Fruit fly (Drosophila melanogaster) whole organism, embryonic: ENCODE measurements around the gene ninaC.
A peak's percentile ranks its signal among the peaks of the same experiment; 100 is the strongest.

Experiments
- Ada2b ChIP-seq: fragments of 200-800 bp; sonication (Bioruptor generic); IDR thresholded peaks from 2 replicates; pipeline ENCODE4 v1.3.6; 2022; ENCODE audit warnings: missing biosample characterization, missing genetic modification characterization
- Atf3 ChIP-seq: fragments of 200-800 bp; sonication (Bioruptor generic); optimal IDR thresholded peaks from 3 replicates; lab custom pipeline; 2016; ENCODE audit warnings: missing biosample characterization, missing genetic modification characterization
- Awh ChIP-seq: fragments of 200-800 bp; sonication (Bioruptor generic); IDR thresholded peaks from 2 replicates; pipeline ENCODE4, ENCODE4 v1.3.6; 2022; ENCODE audit warnings: missing biosample characterization, missing genetic modification characterization
- CG11093 ChIP-seq: fragments of 200-800 bp; sonication (Bioruptor generic); IDR thresholded peaks from 3 replicates; pipeline ENCODE4 v1.3.6; 2022; ENCODE audit warnings: missing biosample characterization, missing genetic modification characterization
- CG11504 ChIP-seq: fragments of 200-800 bp; sonication (Bioruptor generic); optimal IDR thresholded peaks from 3 replicates; lab custom pipeline; 2019; ENCODE audit warnings: missing biosample characterization, mild to moderate bottlenecking, missing genetic modification characterization, moderate library complexity
- CG11695 ChIP-seq: fragments of 200-800 bp; sonication (Bioruptor generic); IDR thresholded peaks from 3 replicates; pipeline ENCODE4 v1.3.6; 2022; ENCODE audit warnings: missing biosample characterization, missing genetic modification characterization
- CG12391 ChIP-seq: fragments of 200-800 bp; sonication (Bioruptor generic); optimal IDR thresholded peaks from 3 replicates; lab custom pipeline; 2018; ENCODE audit warnings: missing biosample characterization, mild to moderate bottlenecking, missing genetic modification characterization, moderate library complexity
- CG13287 ChIP-seq: fragments of 200-800 bp; sonication (Bioruptor generic); IDR thresholded peaks from 2 replicates; pipeline ENCODE4 v1.3.6; 2022; ENCODE audit warnings: missing biosample characterization, missing genetic modification characterization; ENCODE audit not compliant: partially characterized antibody
- CG15269 ChIP-seq: fragments of 200-800 bp; sonication (Bioruptor generic); optimal IDR thresholded peaks from 2 replicates; lab custom pipeline; 2018; ENCODE audit warnings: missing biosample characterization, mild to moderate bottlenecking, missing genetic modification characterization, moderate library complexity
- CG1529 ChIP-seq: fragments of 200-800 bp; sonication (Bioruptor generic); optimal IDR thresholded peaks from 3 replicates; lab custom pipeline; 2018; ENCODE audit warnings: missing biosample characterization, missing genetic modification characterization
- CG15514 ChIP-seq: fragments of 200-800 bp; sonication (Bioruptor generic); optimal IDR thresholded peaks from 3 replicates; lab custom pipeline; 2017; ENCODE audit warnings: missing biosample characterization, missing genetic modification characterization, mild to moderate bottlenecking, moderate library complexity, missing genetic modification reagents
- CG18599 ChIP-seq: fragments of 200-800 bp; sonication (Bioruptor generic); optimal IDR thresholded peaks from 3 replicates; lab custom pipeline; 2017; ENCODE audit warnings: missing biosample characterization, missing genetic modification characterization, mild to moderate bottlenecking, moderate library complexity, missing genetic modification reagents
- CG2712 ChIP-seq: fragments of 200-800 bp; optimal IDR thresholded peaks from 3 replicates; lab custom pipeline; 2019; ENCODE audit warnings: missing biosample characterization, mild to moderate bottlenecking, missing genetic modification characterization, moderate library complexity
- CG3281 ChIP-seq: fragments of 200-800 bp; sonication (Bioruptor generic); optimal IDR thresholded peaks from 3 replicates; lab custom pipeline; 2017; ENCODE audit warnings: missing biosample characterization, mild to moderate bottlenecking, missing genetic modification characterization
- CG33557 ChIP-seq: fragments of 200-800 bp; sonication (Bioruptor generic); optimal IDR thresholded peaks from 2 replicates; lab custom pipeline; 2019; ENCODE audit warnings: missing biosample characterization, mild to moderate bottlenecking, missing genetic modification characterization, moderate library complexity
- CG3726 ChIP-seq: fragments of 200-800 bp; sonication (Bioruptor generic); IDR thresholded peaks from 3 replicates; pipeline ENCODE4, ENCODE4 v1.3.6; 2022; ENCODE audit warnings: missing biosample characterization, missing genetic modification characterization
- CG6683 ChIP-seq: fragments of 200-800 bp; sonication (Bioruptor generic); optimal IDR thresholded peaks from 2 replicates; lab custom pipeline; 2017; ENCODE audit warnings: missing biosample characterization, mild to moderate bottlenecking, missing genetic modification characterization, missing genetic modification reagents
- CG6689 ChIP-seq: fragments of 200-800 bp; sonication (Bioruptor generic); IDR thresholded peaks from 2 replicates; pipeline ENCODE4 v1.3.6; 2022; ENCODE audit warnings: missing biosample characterization, missing genetic modification characterization
- CG6813 ChIP-seq: fragments of 200-800 bp; sonication (Bioruptor generic); optimal IDR thresholded peaks from 2 replicates; lab custom pipeline; 2017; ENCODE audit warnings: missing biosample characterization, missing genetic modification characterization, mild to moderate bottlenecking, moderate library complexity, missing genetic modification reagents
- CG6854 ChIP-seq: fragments of 200-800 bp; sonication (Bioruptor generic); optimal IDR thresholded peaks from 3 replicates; lab custom pipeline; 2017; ENCODE audit warnings: missing biosample characterization, mild to moderate bottlenecking, missing genetic modification characterization
- CG7357 ChIP-seq: fragments of 200-800 bp; sonication (Bioruptor generic); IDR thresholded peaks from 3 replicates; pipeline ENCODE4 v1.3.6; 2022; ENCODE audit warnings: missing biosample characterization, missing genetic modification characterization
- CG8281 ChIP-seq: fragments of 200-800 bp; sonication (Bioruptor generic); optimal IDR thresholded peaks from 2 replicates; lab custom pipeline; 2018; ENCODE audit warnings: missing biosample characterization, mild to moderate bottlenecking, missing genetic modification characterization, moderate library complexity
- CG9437 ChIP-seq: fragments of 200-800 bp; sonication (Bioruptor generic); optimal IDR thresholded peaks from 2 replicates; lab custom pipeline; 2018; ENCODE audit warnings: missing biosample characterization, mild to moderate bottlenecking, missing genetic modification characterization
- CG9932 ChIP-seq: fragments of 200-800 bp; sonication (Bioruptor generic); IDR thresholded peaks from 2 replicates; pipeline ENCODE4 v1.3.6; 2022; ENCODE audit warnings: missing biosample characterization, missing genetic modification characterization
- Camta ChIP-seq: fragments of 200-800 bp; sonication (Bioruptor generic); optimal IDR thresholded peaks from 2 replicates; lab custom pipeline; 2016; ENCODE audit warnings: missing biosample characterization, missing genetic modification characterization
- Dfd ChIP-seq, 2 experiments: fragments of >200 bp; optimal IDR thresholded peaks; 2 replicates each; lab custom pipeline; 2017; ENCODE audit warnings: missing biosample characterization in 2 of 2, missing genetic modification characterization in 2 of 2
- Dip3 ChIP-seq: fragments of 200-800 bp; sonication (Bioruptor generic); optimal IDR thresholded peaks from 3 replicates; lab custom pipeline; 2016; ENCODE audit warnings: missing biosample characterization, missing genetic modification characterization
- Eip74EF ChIP-seq, 2 experiments: fragments of 200-800 bp in 1 of 2; fragments of >200 bp in 1 of 2; sonication (Bioruptor generic) in 1 of 2; optimal IDR thresholded peaks; 2 replicates each; lab custom pipeline; 2017 to 2019; ENCODE audit warnings: missing biosample characterization in 2 of 2, missing genetic modification characterization in 2 of 2, mild to moderate bottlenecking in 1 of 2, moderate library complexity in 1 of 2
- Gug ChIP-seq: fragments of 200-800 bp; sonication (Bioruptor generic); IDR thresholded peaks from 4 replicates; pipeline ENCODE4 v1.3.6; 2022; ENCODE audit warnings: missing biosample characterization, missing genetic modification characterization
- HmgZ ChIP-seq: fragments of 200-800 bp; sonication (Bioruptor generic); optimal IDR thresholded peaks from 2 replicates; lab custom pipeline; 2018; ENCODE audit warnings: missing biosample characterization, mild to moderate bottlenecking, missing genetic modification characterization
- Hsf ChIP-seq: fragments of 200-800 bp; sonication (Bioruptor generic); optimal IDR thresholded peaks from 3 replicates; lab custom pipeline; 2016; ENCODE audit warnings: missing biosample characterization, missing genetic modification characterization
- MBD-R2 ChIP-seq: fragments of 200-800 bp; sonication (Bioruptor generic); IDR thresholded peaks from 2 replicates; pipeline ENCODE4 v1.3.6; 2022; ENCODE audit warnings: missing biosample characterization, missing genetic modification characterization
- MTF-1 ChIP-seq: fragments of 200-800 bp; sonication (Bioruptor generic); optimal IDR thresholded peaks from 2 replicates; lab custom pipeline; 2018; ENCODE audit warnings: missing biosample characterization, mild to moderate bottlenecking, missing genetic modification characterization, borderline replicate concordance
- Nf-YA ChIP-seq: fragments of 200-800 bp; sonication (Bioruptor generic); IDR thresholded peaks from 2 replicates; pipeline ENCODE4 v1.3.6; 2022; ENCODE audit warnings: missing biosample characterization, missing genetic modification characterization
- Rx ChIP-seq: fragments of 200-800 bp; sonication (Bioruptor generic); IDR thresholded peaks from 2 replicates; pipeline ENCODE4 v1.3.6; 2022; ENCODE audit warnings: missing biosample characterization, missing genetic modification characterization
- amos ChIP-seq: fragments of 200-800 bp; sonication (Bioruptor generic); IDR thresholded peaks from 2 replicates; pipeline ENCODE4 v1.3.6; 2022; ENCODE audit warnings: missing biosample characterization, missing genetic modification characterization; ENCODE audit not compliant: partially characterized antibody
- chm ChIP-seq: fragments of 200-800 bp; sonication (Bioruptor generic); IDR thresholded peaks from 2 replicates; pipeline ENCODE4 v1.3.6; 2022; ENCODE audit warnings: missing biosample characterization, missing genetic modification characterization
- gcm2 ChIP-seq: fragments of 200-800 bp; sonication (Bioruptor generic); optimal IDR thresholded peaks from 2 replicates; lab custom pipeline; 2016; ENCODE audit warnings: missing biosample characterization, missing genetic modification characterization
- grau ChIP-seq: fragments of 200-800 bp; optimal IDR thresholded peaks from 3 replicates; lab custom pipeline; 2019; ENCODE audit warnings: missing biosample characterization, mild to moderate bottlenecking, missing genetic modification characterization, moderate library complexity
- knrl ChIP-seq: fragments of 200-800 bp; sonication (Bioruptor generic); IDR thresholded peaks from 3 replicates; pipeline ENCODE4 v1.3.6; 2022; ENCODE audit warnings: missing biosample characterization, missing genetic modification characterization; ENCODE audit not compliant: partially characterized antibody
- nerfin-1 ChIP-seq: fragments of 200-800 bp; sonication (Bioruptor generic); optimal IDR thresholded peaks from 3 replicates; lab custom pipeline; 2019; ENCODE audit warnings: missing biosample characterization, mild to moderate bottlenecking, missing genetic modification characterization, moderate library complexity
- phol ChIP-seq: fragments of 200-800 bp; sonication (Bioruptor generic); optimal IDR thresholded peaks from 3 replicates; lab custom pipeline; 2018; ENCODE audit warnings: missing biosample characterization, mild to moderate bottlenecking, missing genetic modification characterization, moderate library complexity
- pros ChIP-seq: fragments of 200-800 bp; sonication (Bioruptor generic); optimal IDR thresholded peaks from 3 replicates; lab custom pipeline; 2019; ENCODE audit warnings: missing biosample characterization, mild to moderate bottlenecking, missing genetic modification characterization, moderate library complexity
- psq ChIP-seq: fragments of 200-800 bp; sonication (Bioruptor generic); optimal IDR thresholded peaks from 2 replicates; lab custom pipeline; 2017; ENCODE audit warnings: missing biosample characterization, missing genetic modification characterization
- rib ChIP-seq: fragments of 200-800 bp; sonication (Bioruptor generic); IDR thresholded peaks from 2 replicates; pipeline ENCODE4 v1.3.6; 2022; ENCODE audit warnings: missing biosample characterization, missing genetic modification characterization
- ro ChIP-seq: fragments of 200-800 bp; sonication (Bioruptor generic); IDR thresholded peaks from 2 replicates; pipeline ENCODE4 v1.3.6; 2022; ENCODE audit warnings: missing biosample characterization, missing genetic modification characterization
- shn ChIP-seq: fragments of 200-800 bp; sonication (Bioruptor generic); optimal IDR thresholded peaks from 3 replicates; lab custom pipeline; 2016; ENCODE audit warnings: missing biosample characterization, missing genetic modification characterization
- slp2 ChIP-seq: fragments of 200-800 bp; sonication (Bioruptor generic); optimal IDR thresholded peaks from 2 replicates; lab custom pipeline; 2016; ENCODE audit warnings: missing biosample characterization, missing genetic modification characterization
- stc ChIP-seq: fragments of 200-800 bp; sonication (Bioruptor generic); IDR thresholded peaks from 2 replicates; pipeline ENCODE4 v1.3.6; 2022; ENCODE audit warnings: missing biosample characterization, missing genetic modification characterization
- tio ChIP-seq: fragments of 200-800 bp; sonication (Bioruptor generic); optimal IDR thresholded peaks from 2 replicates; lab custom pipeline; 2017; ENCODE audit warnings: missing biosample characterization, missing genetic modification characterization, inconsistent platforms

Gene ninaC

dm6 chr2L:7396962-7397361 is 19.5 kb downstream of the ninaC start (continued):
- TF ChIP-seq CG6813 (GFP tag; lab: Kevin White, UChicago) (peak; percentile 39), CG6683 (peak; percentile 33), Dip3 (peak; percentile 19), CG11695 (GFP tag; lab: Robert Waterston, UW) (peak; percentile 81), CG13287 (GFP tag; lab: Robert Waterston, UW) (no peak), rib (GFP tag; lab: Robert Waterston, UW) (0 out of 2 replicates have a peak, but pooled peaks have one; percentile 30), gcm2 (no peak), Camta (GFP tag; lab: Kevin White, UChicago) (peak; percentile 55), HmgZ (peak; percentile 47), stc (GFP tag; lab: Robert Waterston, UW) (peak; percentile 67), CG7357 (peak; percentile 65; the same call in 2 of the 3 replicates), CG15514 (GFP tag; lab: Kevin White, UChicago) (peak; percentile 46), tio (GFP tag; lab: Kevin White, UChicago) (peak; percentile 51), nerfin-1 (tag; lab: Kevin White, UChicago) (no peak), CG11504 (peak; percentile 84), CG9932 (GFP tag; lab: Robert Waterston, UW) (peak; percentile 60), grau (tag; lab: Kevin White, UChicago) (peak; percentile 62), ro (GFP tag; lab: Robert Waterston, UW) (0 out of 2 replicates have a peak, but pooled peaks have one; percentile 41), Awh (peak; percentile 73; the same call in 1 of the 2 replicates), phol (tag; lab: Kevin White, UChicago) (peak; percentile 53), MBD-R2 (GFP tag; lab: Robert Waterston, UW) (peak; percentile 20; the same call in 1 of the 2 replicates), CG9437 (peak; percentile 56), Rx (GFP tag; lab: Robert Waterston, UW) (peak; percentile 73), CG11093 (GFP tag; lab: Robert Waterston, UW) (peak; percentile 53; the same call in 1 of the 3 replicates), Ada2b (GFP tag; lab: Robert Waterston, UW) (peak; percentile 79; the same call in 1 of the 2 replicates), pros (no peak), Gug (GFP tag; lab: Robert Waterston, UW) (peak; percentile 78), CG18599 (GFP tag; lab: Kevin White, UChicago) (peak; percentile 83), Eip74EF (GFP tag; optimal IDR thresholded peaks at IDR 0.05; lab: Kevin White, UChicago) (peak in 1 of 2 experiments; percentile 21), CG15269 (tag; lab: Kevin White, UChicago) (peak; percentile 77), chm (GFP tag; lab: Robert Waterston, UW) (peak; percentile 56; the same call in 1 of the 2 replicates), slp2 (peak; percentile 19), CG3726 (GFP tag; lab: Robert Waterston, UW) (0 out of 3 replicates have a peak, but pooled peaks have one; percentile 15), MTF-1 (peak; percentile 37), CG12391 (peak; percentile 64), CG2712 (tag; lab: Kevin White, UChicago) (peak; percentile 74), Dfd (GFP tag; optimal IDR thresholded peaks at IDR 0.05; lab: Kevin White, UChicago) (no peak), shn (no peak), knrl (no peak), Atf3 (no peak), amos (no peak), Hsf (GFP tag; lab: Kevin White, UChicago) (peak; percentile 41), CG6689 (GFP tag; lab: Robert Waterston, UW) (peak; percentile 73), CG8281 (tag; lab: Kevin White, UChicago) (peak; percentile 10), CG3281 (peak; percentile 67), psq (GFP tag; lab: Kevin White, UChicago) (no peak), Nf-YA (0 out of 2 replicates have a peak, but pooled peaks have one; percentile 26), CG1529 (GFP tag; lab: Kevin White, UChicago) (peak; percentile 13), CG33557 (GFP tag; lab: Kevin White, UChicago) (no peak), CG6854 (peak; percentile 29)
